Fruit fly (Drosophila melanogaster) whole organism, embryonic: Measurements from ENCODE around the gene Fbp1.
A peak's percentile ranks its signal among the peaks of the same experiment; 100 is the strongest.

Source experiments
- Atf-2 ChIP-seq: fragments of 200-800 bp; sonication (Bioruptor generic); optimal IDR thresholded peaks from 2 replicates; lab custom pipeline; 2016; ENCODE audit warnings: missing biosample characterization, missing genetic modification characterization
- Awh ChIP-seq: fragments of 200-800 bp; sonication (Bioruptor generic); IDR thresholded peaks from 2 replicates; pipeline ENCODE4, ENCODE4 v1.3.6; 2022; ENCODE audit warnings: missing biosample characterization, missing genetic modification characterization
- B-H1 ChIP-seq: fragments of 200-800 bp; sonication (Bioruptor generic); IDR thresholded peaks from 3 replicates; pipeline ENCODE4 v1.3.6; 2022; ENCODE audit warnings: missing biosample characterization, missing genetic modification characterization
- CG10209 ChIP-seq: fragments of 200-800 bp; sonication (Bioruptor generic); optimal IDR thresholded peaks from 3 replicates; lab custom pipeline; 2017; ENCODE audit warnings: missing biosample characterization, mild to moderate bottlenecking, missing genetic modification characterization, missing genetic modification reagents
- CG10462 ChIP-seq: fragments of 200-800 bp; sonication (Bioruptor generic); optimal IDR thresholded peaks from 2 replicates; lab custom pipeline; 2016; ENCODE audit warnings: missing biosample characterization, missing genetic modification characterization
- CG12299 ChIP-seq: fragments of 200-800 bp; sonication (Bioruptor generic); optimal IDR thresholded peaks from 2 replicates; lab custom pipeline; 2018; ENCODE audit warnings: missing biosample characterization, mild to moderate bottlenecking, missing genetic modification characterization
- CG12769 ChIP-seq: fragments of 200-800 bp; sonication (Bioruptor generic); optimal IDR thresholded peaks from 2 replicates; lab custom pipeline; 2019; ENCODE audit warnings: missing biosample characterization, mild to moderate bottlenecking, missing genetic modification characterization, moderate library complexity
- CG15479 ChIP-seq: fragments of 200-800 bp; sonication (Bioruptor generic); optimal IDR thresholded peaks from 3 replicates; lab custom pipeline; 2019; ENCODE audit warnings: missing biosample characterization, mild to moderate bottlenecking, missing genetic modification characterization, moderate library complexity
- CG17385 ChIP-seq: fragments of 200-800 bp; sonication (Bioruptor generic); optimal IDR thresholded peaks from 3 replicates; lab custom pipeline; 2018; ENCODE audit warnings: missing biosample characterization, mild to moderate bottlenecking, missing genetic modification characterization
- CG17802 ChIP-seq: fragments of 200-800 bp; sonication (Bioruptor generic); optimal IDR thresholded peaks from 2 replicates; lab custom pipeline; 2018; ENCODE audit warnings: missing biosample characterization, mild to moderate bottlenecking, missing genetic modification characterization, moderate library complexity
- CG18619 ChIP-seq: fragments of 200-800 bp; sonication (Bioruptor generic); optimal IDR thresholded peaks from 3 replicates; lab custom pipeline; 2017; ENCODE audit warnings: missing biosample characterization, mild to moderate bottlenecking, missing genetic modification characterization
- CG2889 ChIP-seq: fragments of 200-800 bp; sonication (Bioruptor generic); IDR thresholded peaks from 3 replicates; pipeline ENCODE4 v1.3.6; 2022; ENCODE audit warnings: missing biosample characterization, missing genetic modification characterization
- CG3163 ChIP-seq: fragments of 200-800 bp; sonication (Bioruptor generic); optimal IDR thresholded peaks from 3 replicates; lab custom pipeline; 2016; ENCODE audit warnings: missing biosample characterization, missing genetic modification characterization
- CG32532 ChIP-seq: fragments of 200-800 bp; sonication (Bioruptor generic); IDR thresholded peaks from 2 replicates; pipeline ENCODE4 v1.3.6; 2022; ENCODE audit warnings: missing biosample characterization, missing genetic modification characterization
- CG34224 ChIP-seq: fragments of 200-800 bp; sonication (Bioruptor generic); IDR thresholded peaks from 3 replicates; pipeline ENCODE4 v1.3.6; 2022; ENCODE audit warnings: missing biosample characterization, missing genetic modification characterization; ENCODE audit not compliant: partially characterized antibody
- CG4424 ChIP-seq: fragments of 200-800 bp; sonication (Bioruptor generic); optimal IDR thresholded peaks from 3 replicates; lab custom pipeline; 2016; ENCODE audit warnings: missing biosample characterization, missing genetic modification characterization
- CG4820 ChIP-seq: fragments of 200-800 bp; sonication (Bioruptor generic); optimal IDR thresholded peaks from 3 replicates; lab custom pipeline; 2016; ENCODE audit warnings: missing biosample characterization, missing genetic modification characterization
- CG6689 ChIP-seq: fragments of 200-800 bp; sonication (Bioruptor generic); IDR thresholded peaks from 2 replicates; pipeline ENCODE4 v1.3.6; 2022; ENCODE audit warnings: missing biosample characterization, missing genetic modification characterization
- CG6813 ChIP-seq: fragments of 200-800 bp; sonication (Bioruptor generic); optimal IDR thresholded peaks from 2 replicates; lab custom pipeline; 2017; ENCODE audit warnings: missing biosample characterization, missing genetic modification characterization, mild to moderate bottlenecking, moderate library complexity, missing genetic modification reagents
- CG7928 ChIP-seq: fragments of 200-800 bp; sonication (Bioruptor generic); optimal IDR thresholded peaks from 2 replicates; lab custom pipeline; 2017; ENCODE audit warnings: missing biosample characterization, mild to moderate bottlenecking, missing genetic modification characterization
- CG7963 ChIP-seq: fragments of 200-800 bp; sonication (Bioruptor generic); IDR thresholded peaks from 3 replicates; pipeline ENCODE4 v1.3.6; 2022; ENCODE audit warnings: missing biosample characterization, missing genetic modification characterization; ENCODE audit not compliant: partially characterized antibody
- CG8478 ChIP-seq: fragments of >200 bp; optimal IDR thresholded peaks from 2 replicates; lab custom pipeline; 2018
- CG9727 ChIP-seq: fragments of 200-800 bp; sonication (Bioruptor generic); optimal IDR thresholded peaks from 3 replicates; lab custom pipeline; 2017; ENCODE audit warnings: missing biosample characterization, mild to moderate bottlenecking, missing genetic modification characterization
- CG9876 ChIP-seq: fragments of 200-800 bp; sonication (Bioruptor generic); optimal IDR thresholded peaks from 2 replicates; lab custom pipeline; 2016; ENCODE audit warnings: missing biosample characterization, missing genetic modification characterization
- CkIIα-i1 ChIP-seq: fragments of 200-800 bp; sonication (Bioruptor generic); IDR thresholded peaks from 2 replicates; pipeline ENCODE4 v1.3.6; 2022; ENCODE audit warnings: missing biosample characterization, missing genetic modification characterization
- Doc3 ChIP-seq: fragments of 200-800 bp; sonication (Bioruptor generic); IDR thresholded peaks from 3 replicates; pipeline ENCODE4 v1.3.6; 2022; ENCODE audit warnings: missing biosample characterization, missing genetic modification characterization; ENCODE audit not compliant: partially characterized antibody
- E2f2 ChIP-seq: fragments of 200-800 bp; sonication (Bioruptor generic); IDR thresholded peaks from 2 replicates; pipeline ENCODE4 v1.3.6; 2022; ENCODE audit warnings: missing biosample characterization, missing genetic modification characterization
- Hr39 ChIP-seq: fragments of >200 bp; optimal IDR thresholded peaks from 2 replicates; lab custom pipeline; 2017
- MTF-1 ChIP-seq: fragments of 200-800 bp; sonication (Bioruptor generic); optimal IDR thresholded peaks from 2 replicates; lab custom pipeline; 2018; ENCODE audit warnings: missing biosample characterization, mild to moderate bottlenecking, missing genetic modification characterization, borderline replicate concordance
- Meics ChIP-seq: fragments of 200-800 bp; sonication (Bioruptor generic); optimal IDR thresholded peaks from 2 replicates; lab custom pipeline; 2017; ENCODE audit warnings: missing biosample characterization, mild to moderate bottlenecking, missing genetic modification characterization
- Ptx1 ChIP-seq: fragments of 200-800 bp; sonication (Bioruptor generic); IDR thresholded peaks from 2 replicates; pipeline ENCODE4 v1.3.6; 2022; ENCODE audit warnings: missing biosample characterization, missing genetic modification characterization
- Rx ChIP-seq: fragments of 200-800 bp; sonication (Bioruptor generic); IDR thresholded peaks from 2 replicates; pipeline ENCODE4 v1.3.6; 2022; ENCODE audit warnings: missing biosample characterization, missing genetic modification characterization
- Sry-δ ChIP-seq: fragments of 200-800 bp; sonication (Bioruptor generic); optimal IDR thresholded peaks from 2 replicates; lab custom pipeline; 2016; ENCODE audit warnings: missing biosample characterization, missing genetic modification characterization
- ase ChIP-seq: fragments of 200-800 bp; sonication (Bioruptor generic); IDR thresholded peaks from 3 replicates; pipeline ENCODE4 v1.3.6; 2022; ENCODE audit warnings: missing biosample characterization, missing genetic modification characterization
- ind ChIP-seq: fragments of 200-800 bp; sonication (Bioruptor generic); optimal IDR thresholded peaks from 3 replicates; lab custom pipeline; 2016; ENCODE audit warnings: missing biosample characterization, missing genetic modification characterization
- kay ChIP-seq: fragments of 200-800 bp; sonication (Bioruptor generic); optimal IDR thresholded peaks from 2 replicates; lab custom pipeline; 2016; ENCODE audit warnings: missing biosample characterization, missing genetic modification characterization
- lilli ChIP-seq: fragments of 200-800 bp; sonication (Bioruptor generic); optimal IDR thresholded peaks from 3 replicates; lab custom pipeline; 2016; ENCODE audit warnings: missing biosample characterization, missing genetic modification characterization
- nerfin-2 ChIP-seq: fragments of 200-800 bp; sonication (Bioruptor generic); IDR thresholded peaks from 2 replicates; pipeline ENCODE4 v1.3.6; 2022; ENCODE audit warnings: missing biosample characterization, missing genetic modification characterization; ENCODE audit not compliant: partially characterized antibody
- pan ChIP-seq, 4 experiments: fragments of >200 bp in 3 of 4; fragments of 200-800 bp in 1 of 4; sonication (Bioruptor generic) in 1 of 4; optimal IDR thresholded peaks in 3 of 4; IDR thresholded peaks in 1 of 4; 2 replicates each; pipeline versions ENCODE4 v1.3.6 to Lab custom; 2017 to 2022; ENCODE audit warnings: missing biosample characterization in 2 of 4, missing genetic modification characterization in 2 of 4, mixed read lengths in 1 of 4
- phol ChIP-seq: fragments of 200-800 bp; sonication (Bioruptor generic); optimal IDR thresholded peaks from 3 replicates; lab custom pipeline; 2018; ENCODE audit warnings: missing biosample characterization, mild to moderate bottlenecking, missing genetic modification characterization, moderate library complexity
- pnt ChIP-seq: fragments of 200-800 bp; sonication (Bioruptor generic); optimal IDR thresholded peaks from 3 replicates; lab custom pipeline; 2016; ENCODE audit warnings: missing biosample characterization, missing genetic modification characterization
- pzg ChIP-seq: fragments of 200-800 bp; sonication (Bioruptor generic); optimal IDR thresholded peaks from 3 replicates; lab custom pipeline; 2018; ENCODE audit warnings: missing biosample characterization, mild to moderate bottlenecking, missing genetic modification characterization, moderate library complexity
- ranshi ChIP-seq: fragments of 200-800 bp; sonication (Bioruptor generic); IDR thresholded peaks from 2 replicates; pipeline ENCODE4 v1.3.6; 2022; ENCODE audit warnings: missing biosample characterization, missing genetic modification characterization
- rib ChIP-seq: fragments of 200-800 bp; sonication (Bioruptor generic); IDR thresholded peaks from 2 replicates; pipeline ENCODE4 v1.3.6; 2022; ENCODE audit warnings: missing biosample characterization, missing genetic modification characterization
- seq ChIP-seq: fragments of 200-800 bp; sonication (Bioruptor generic); IDR thresholded peaks from 2 replicates; pipeline ENCODE4 v1.3.6; 2022; ENCODE audit warnings: missing biosample characterization, missing genetic modification characterization
- stc ChIP-seq: fragments of 200-800 bp; sonication (Bioruptor generic); IDR thresholded peaks from 2 replicates; pipeline ENCODE4 v1.3.6; 2022; ENCODE audit warnings: missing biosample characterization, missing genetic modification characterization
- tap ChIP-seq: fragments of 200-800 bp; optimal IDR thresholded peaks from 3 replicates; lab custom pipeline; 2019; ENCODE audit warnings: missing biosample characterization, mild to moderate bottlenecking, missing genetic modification characterization, moderate library complexity
- tin ChIP-seq: fragments of 200-800 bp; sonication (Bioruptor generic); optimal IDR thresholded peaks from 3 replicates; lab custom pipeline; 2016; ENCODE audit warnings: missing biosample characterization, missing genetic modification characterization
- trh ChIP-seq: fragments of 200-800 bp; sonication (Bioruptor generic); optimal IDR thresholded peaks from 2 replicates; lab custom pipeline; 2016; ENCODE audit warnings: missing biosample characterization, missing genetic modification characterization
- wor ChIP-seq: fragments of 200-800 bp; sonication (Bioruptor generic); IDR thresholded peaks from 2 replicates; pipeline ENCODE4 v1.3.6; 2022; ENCODE audit warnings: missing biosample characterization, missing genetic modification characterization

Fbp1 gene

dm6 chr3L:14049620-14050253, 48.1 kb downstream of the Fbp1 start, which contains the start of gene Neurl4 (continued):
- TF ChIP-seq pan (optimal IDR thresholded peaks at IDR 0.05; lab: Kevin White, UChicago) (no peak), pan (GFP tag; optimal IDR thresholded peaks at IDR 0.05 in 1 of 2, IDR thresholded peaks at IDR 0.05 in 1 of 2) (peak in 1 of 2 experiments; percentile 63), ind (GFP tag; lab: Kevin White, UChicago) (no peak), CkIIα-i1 (GFP tag; lab: Robert Waterston, UW) (no peak), CG8478 (lab: Kevin White, UChicago) (no peak), CG12299 (tag; lab: Kevin White, UChicago) (peak; percentile 1), ase (GFP tag; lab: Robert Waterston, UW) (peak; percentile 69; the same call in 2 of the 3 replicates), CG9727 (GFP tag; lab: Kevin White, UChicago) (peak; percentile 68), Atf-2 (GFP tag; lab: Kevin White, UChicago) (peak; percentile 46), CG15479 (GFP tag; lab: Kevin White, UChicago) (no peak), CG4424 (GFP tag; lab: Kevin White, UChicago) (no peak), seq (GFP tag; lab: Robert Waterston, UW) (no peak), E2f2 (GFP tag; lab: Robert Waterston, UW) (no peak), Ptx1 (GFP tag; lab: Robert Waterston, UW) (peak; percentile 79), wor (GFP tag; lab: Robert Waterston, UW) (peak; percentile 43; the same call in 1 of the 2 replicates), CG17385 (GFP tag; lab: Kevin White, UChicago) (no peak), Sry-δ (peak; percentile 46), CG18619 (GFP tag; lab: Kevin White, UChicago) (peak; percentile 66), nerfin-2 (GFP tag; lab: Robert Waterston, UW) (no peak), CG6813 (GFP tag; lab: Kevin White, UChicago) (peak; percentile 47), Hr39 (no peak), CG2889 (GFP tag; lab: Robert Waterston, UW) (peak; percentile 64; the same call in 2 of the 3 replicates), CG10462 (peak; percentile 9), Awh (GFP tag; lab: Robert Waterston, UW) (peak; percentile 78), CG4820 (GFP tag; lab: Kevin White, UChicago) (peak; percentile 21), phol (tag; lab: Kevin White, UChicago) (peak; percentile 87), B-H1 (GFP tag; lab: Robert Waterston, UW) (no peak), CG3163 (GFP tag; lab: Kevin White, UChicago) (peak; percentile 13), pzg (GFP tag; lab: Kevin White, UChicago) (peak; percentile 38), trh (GFP tag; lab: Kevin White, UChicago) (peak; percentile 45), CG10209 (no peak), rib (GFP tag; lab: Robert Waterston, UW) (no peak), CG7928 (no peak), CG17802 (tag; lab: Kevin White, UChicago) (peak; percentile 36), Doc3 (GFP tag; lab: Robert Waterston, UW) (no peak), kay (GFP tag; lab: Kevin White, UChicago) (peak; percentile 2), pnt (GFP tag; lab: Kevin White, UChicago) (peak; percentile 61), Rx (GFP tag; lab: Robert Waterston, UW) (0 out of 2 replicates have a peak, but pooled peaks have one; percentile 16), CG32532 (GFP tag; lab: Robert Waterston, UW) (peak; percentile 57; the same call in 1 of the 2 replicates), CG34224 (no peak), CG9876 (GFP tag; lab: Kevin White, UChicago) (peak; percentile 51), lilli (GFP tag; lab: Kevin White, UChicago) (peak; percentile 65), CG7963 (GFP tag; lab: Robert Waterston, UW) (no peak), stc (GFP tag; lab: Robert Waterston, UW) (peak; percentile 57; the same call in 1 of the 2 replicates), CG12769 (tag; lab: Kevin White, UChicago) (no peak), tap (tag; lab: Kevin White, UChicago) (no peak), MTF-1 (GFP tag; lab: Kevin White, UChicago) (no peak), Meics (GFP tag; lab: Kevin White, UChicago) (no peak), CG6689 (peak; percentile 59), tin (GFP tag; lab: Kevin White, UChicago) (peak; percentile 49), ranshi (GFP tag; lab: Robert Waterston, UW) (peak; percentile 62)
